Fruit fly (Drosophila melanogaster) whole organism, embryonic: ENCODE results near the gene Cnep1r2.

Experiments
- Ada2b ChIP-seq: fragments of 200-800 bp; sonication (Bioruptor generic); IDR thresholded peaks from 2 replicates; pipeline ENCODE4 v1.3.6; 2022; ENCODE audit warnings: missing biosample characterization, missing genetic modification characterization
- BtbVII ChIP-seq: fragments of 200-800 bp; sonication (Bioruptor generic); optimal IDR thresholded peaks from 3 replicates; lab custom pipeline; 2017; ENCODE audit warnings: missing biosample characterization, mild to moderate bottlenecking, missing genetic modification characterization
- CG11504 ChIP-seq: fragments of 200-800 bp; sonication (Bioruptor generic); optimal IDR thresholded peaks from 3 replicates; lab custom pipeline; 2019; ENCODE audit warnings: missing biosample characterization, mild to moderate bottlenecking, missing genetic modification characterization, moderate library complexity
- CG12071 ChIP-seq: fragments of 200-800 bp; sonication (Bioruptor generic); optimal IDR thresholded peaks from 3 replicates; lab custom pipeline; 2018; ENCODE audit warnings: missing biosample characterization, mild to moderate bottlenecking, missing genetic modification characterization
- CG1233 ChIP-seq: fragments of 200-800 bp; sonication (Bioruptor generic); optimal IDR thresholded peaks from 4 replicates; lab custom pipeline; 2018; ENCODE audit warnings: missing biosample characterization, mild to moderate bottlenecking, missing genetic modification characterization
- CG12391 ChIP-seq: fragments of 200-800 bp; sonication (Bioruptor generic); optimal IDR thresholded peaks from 3 replicates; lab custom pipeline; 2018; ENCODE audit warnings: missing biosample characterization, mild to moderate bottlenecking, missing genetic modification characterization, moderate library complexity
- CG13894 ChIP-seq: fragments of 200-800 bp; sonication (Bioruptor generic); optimal IDR thresholded peaks from 3 replicates; lab custom pipeline; 2018; ENCODE audit warnings: missing biosample characterization, mild to moderate bottlenecking, missing genetic modification characterization, moderate library complexity
- CG16815 ChIP-seq: fragments of 200-800 bp; sonication (Bioruptor generic); optimal IDR thresholded peaks from 3 replicates; lab custom pipeline; 2017; ENCODE audit warnings: missing biosample characterization, mild to moderate bottlenecking, missing genetic modification characterization
- CG18619 ChIP-seq: fragments of 200-800 bp; sonication (Bioruptor generic); optimal IDR thresholded peaks from 3 replicates; lab custom pipeline; 2017; ENCODE audit warnings: missing biosample characterization, mild to moderate bottlenecking, missing genetic modification characterization
- CG2120 ChIP-seq: fragments of 200-800 bp; sonication (Bioruptor generic); optimal IDR thresholded peaks from 3 replicates; lab custom pipeline; 2016; ENCODE audit warnings: missing biosample characterization, missing genetic modification characterization
- CG2199 ChIP-seq: fragments of 200-800 bp; sonication (Bioruptor generic); IDR thresholded peaks from 3 replicates; pipeline ENCODE4 v1.3.6; 2022; ENCODE audit warnings: missing biosample characterization, missing genetic modification characterization
- CG3065 ChIP-seq: fragments of 200-800 bp; sonication (Bioruptor generic); optimal IDR thresholded peaks from 2 replicates; lab custom pipeline; 2016; ENCODE audit warnings: missing biosample characterization, missing genetic modification characterization
- CG31441 ChIP-seq: fragments of 200-800 bp; sonication (Bioruptor generic); IDR thresholded peaks from 2 replicates; pipeline ENCODE4 v1.3.6; 2022; ENCODE audit warnings: missing biosample characterization, missing genetic modification characterization
- CG33557 ChIP-seq: fragments of 200-800 bp; sonication (Bioruptor generic); optimal IDR thresholded peaks from 2 replicates; lab custom pipeline; 2019; ENCODE audit warnings: missing biosample characterization, mild to moderate bottlenecking, missing genetic modification characterization, moderate library complexity
- CG4282 ChIP-seq: fragments of 200-800 bp; sonication (Bioruptor generic); optimal IDR thresholded peaks from 2 replicates; lab custom pipeline; 2016; ENCODE audit warnings: missing biosample characterization, missing genetic modification characterization
- CG4707 ChIP-seq: fragments of 200-800 bp; sonication (Bioruptor generic); optimal IDR thresholded peaks from 2 replicates; lab custom pipeline; 2018; ENCODE audit warnings: missing biosample characterization, mild to moderate bottlenecking, missing genetic modification characterization, moderate library complexity
- CG5953 ChIP-seq: fragments of 200-800 bp; sonication (Bioruptor generic); IDR thresholded peaks from 2 replicates; pipeline ENCODE4 v1.3.6; 2022; ENCODE audit warnings: missing biosample characterization, missing genetic modification characterization
- CG6765 ChIP-seq: fragments of 200-800 bp; sonication (Bioruptor generic); optimal IDR thresholded peaks from 3 replicates; lab custom pipeline; 2017; ENCODE audit warnings: missing biosample characterization, mild to moderate bottlenecking, missing genetic modification characterization
- CG7372 ChIP-seq: fragments of 200-800 bp; sonication (Bioruptor generic); IDR thresholded peaks from 2 replicates; pipeline ENCODE4 v1.3.6; 2022; ENCODE audit warnings: missing biosample characterization, missing genetic modification characterization
- CG9876 ChIP-seq: fragments of 200-800 bp; sonication (Bioruptor generic); optimal IDR thresholded peaks from 2 replicates; lab custom pipeline; 2016; ENCODE audit warnings: missing biosample characterization, missing genetic modification characterization
- CkIIα-i1 ChIP-seq: fragments of 200-800 bp; sonication (Bioruptor generic); IDR thresholded peaks from 2 replicates; pipeline ENCODE4 v1.3.6; 2022; ENCODE audit warnings: missing biosample characterization, missing genetic modification characterization
- ERR ChIP-seq: fragments of 200-800 bp; sonication (Bioruptor generic); optimal IDR thresholded peaks from 2 replicates; lab custom pipeline; 2016; ENCODE audit warnings: missing biosample characterization, missing genetic modification characterization
- Eip74EF ChIP-seq, 2 experiments: fragments of 200-800 bp in 1 of 2; fragments of >200 bp in 1 of 2; sonication (Bioruptor generic) in 1 of 2; optimal IDR thresholded peaks; 2 replicates each; lab custom pipeline; 2017 to 2019; ENCODE audit warnings: missing biosample characterization in 2 of 2, missing genetic modification characterization in 2 of 2, mild to moderate bottlenecking in 1 of 2, moderate library complexity in 1 of 2
- Gsc ChIP-seq: fragments of 200-800 bp; sonication (Bioruptor generic); IDR thresholded peaks from 2 replicates; pipeline ENCODE4 v1.3.6; 2022; ENCODE audit warnings: missing biosample characterization, missing genetic modification characterization
- Hr39 ChIP-seq: fragments of >200 bp; optimal IDR thresholded peaks from 2 replicates; lab custom pipeline; 2017
- Kr ChIP-seq: fragments of 200-800 bp; sonication (Bioruptor generic); optimal IDR thresholded peaks from 2 replicates; lab custom pipeline; 2017; ENCODE audit warnings: missing biosample characterization, mild to moderate bottlenecking, missing genetic modification characterization
- Optix ChIP-seq: fragments of 200-800 bp; sonication (Bioruptor generic); IDR thresholded peaks from 3 replicates; pipeline ENCODE4 v1.3.6; 2022; ENCODE audit warnings: missing biosample characterization, missing genetic modification characterization
- Ssrp ChIP-seq: fragments of 200-800 bp; sonication (Bioruptor generic); optimal IDR thresholded peaks from 2 replicates; lab custom pipeline; 2018; ENCODE audit warnings: missing biosample characterization, mild to moderate bottlenecking, missing genetic modification characterization, moderate library complexity
- Stat92E ChIP-seq, 3 experiments: fragments of >200 bp in 2 of 3; fragments of 200-800 bp in 1 of 3; sonication (Bioruptor generic) in 1 of 3; optimal IDR thresholded peaks; 2 replicates each; lab custom pipeline; 2017 to 2019; ENCODE audit warnings: missing biosample characterization in 3 of 3, missing genetic modification characterization in 3 of 3, mild to moderate bottlenecking in 1 of 3, moderate library complexity in 1 of 3
- bigmax ChIP-seq: fragments of 200-800 bp; sonication (Bioruptor generic); optimal IDR thresholded peaks from 2 replicates; lab custom pipeline; 2018; ENCODE audit warnings: missing biosample characterization, mild to moderate bottlenecking, missing genetic modification characterization
- bsh ChIP-seq, 2 experiments: fragments of 200-800 bp; sonication (Bioruptor generic); optimal IDR thresholded peaks; 2 replicates each; lab custom pipeline; 2017 to 2018; ENCODE audit warnings: mild to moderate bottlenecking in 2 of 2, missing biosample characterization in 2 of 2, missing genetic modification characterization in 2 of 2, moderate library complexity in 1 of 2
- cato ChIP-seq: fragments of 200-800 bp; sonication (Bioruptor generic); optimal IDR thresholded peaks from 2 replicates; lab custom pipeline; 2016; ENCODE audit warnings: missing biosample characterization, missing genetic modification characterization, borderline replicate concordance
- cwo ChIP-seq: fragments of 200-800 bp; sonication (Bioruptor generic); optimal IDR thresholded peaks from 3 replicates; lab custom pipeline; 2017; ENCODE audit warnings: missing biosample characterization, missing genetic modification characterization, mild to moderate bottlenecking, moderate library complexity, missing genetic modification reagents
- da ChIP-seq: fragments of 200-800 bp; sonication (Bioruptor generic); optimal IDR thresholded peaks from 2 replicates; lab custom pipeline; 2016; ENCODE audit warnings: missing biosample characterization, missing genetic modification characterization
- dati ChIP-seq: fragments of 200-800 bp; sonication (Bioruptor generic); IDR thresholded peaks from 2 replicates; pipeline ENCODE4 v1.3.6; 2022; ENCODE audit warnings: missing biosample characterization, missing genetic modification characterization
- dm ChIP-seq: fragments of 200-800 bp; sonication (Bioruptor generic); optimal IDR thresholded peaks from 3 replicates; lab custom pipeline; 2016; ENCODE audit warnings: missing biosample characterization, missing genetic modification characterization
- dpn ChIP-seq, 2 experiments: fragments of 200-800 bp; sonication (Bioruptor generic); optimal IDR thresholded peaks; 3 replicates each; lab custom pipeline; 2016; ENCODE audit warnings: missing biosample characterization in 2 of 2, missing genetic modification characterization in 2 of 2
- fd3F ChIP-seq: fragments of 200-800 bp; sonication (Bioruptor generic); optimal IDR thresholded peaks from 2 replicates; lab custom pipeline; 2018; ENCODE audit warnings: missing biosample characterization, mild to moderate bottlenecking, missing genetic modification characterization, moderate library complexity
- hb ChIP-seq: fragments of 200-800 bp; sonication (Bioruptor generic); IDR thresholded peaks from 3 replicates; pipeline ENCODE4 v1.3.6; 2022; ENCODE audit warnings: missing biosample characterization, missing genetic modification characterization; ENCODE audit not compliant: partially characterized antibody
- kni ChIP-seq: fragments of 200-800 bp; sonication (Bioruptor generic); optimal IDR thresholded peaks from 3 replicates; lab custom pipeline; 2017; ENCODE audit warnings: mild to moderate bottlenecking, missing biosample characterization, missing genetic modification reagents, missing genetic modification characterization
- nom ChIP-seq: fragments of 200-800 bp; sonication (Bioruptor generic); optimal IDR thresholded peaks from 2 replicates; lab custom pipeline; 2017; ENCODE audit warnings: missing biosample characterization, missing genetic modification characterization, mild to moderate bottlenecking, moderate library complexity, missing genetic modification reagents
- onecut ChIP-seq: fragments of 200-800 bp; sonication (Bioruptor generic); IDR thresholded peaks from 2 replicates; pipeline ENCODE4 v1.3.6; 2022; ENCODE audit warnings: missing biosample characterization, missing genetic modification characterization
- p53 ChIP-seq: fragments of 200-800 bp; sonication (Bioruptor generic); optimal IDR thresholded peaks from 2 replicates; lab custom pipeline; 2016; ENCODE audit warnings: missing biosample characterization, missing genetic modification characterization
- pan ChIP-seq, 4 experiments: fragments of >200 bp in 3 of 4; fragments of 200-800 bp in 1 of 4; sonication (Bioruptor generic) in 1 of 4; optimal IDR thresholded peaks in 3 of 4; IDR thresholded peaks in 1 of 4; 2 replicates each; pipeline versions ENCODE4 v1.3.6 to Lab custom; 2017 to 2022; ENCODE audit warnings: missing biosample characterization in 2 of 4, missing genetic modification characterization in 2 of 4, mixed read lengths in 1 of 4
- sd ChIP-seq: fragments of 200-800 bp; sonication (Bioruptor generic); optimal IDR thresholded peaks from 3 replicates; lab custom pipeline; 2018; ENCODE audit warnings: missing biosample characterization, mild to moderate bottlenecking, missing genetic modification characterization, moderate library complexity
- sens-2 ChIP-seq: fragments of 200-800 bp; sonication (Bioruptor generic); IDR thresholded peaks from 2 replicates; pipeline ENCODE4 v1.3.6; 2022; ENCODE audit warnings: missing biosample characterization, missing genetic modification characterization
- tio ChIP-seq: fragments of 200-800 bp; sonication (Bioruptor generic); optimal IDR thresholded peaks from 2 replicates; lab custom pipeline; 2017; ENCODE audit warnings: missing biosample characterization, missing genetic modification characterization, inconsistent platforms
- toy ChIP-seq: fragments of 200-800 bp; sonication (Bioruptor generic); IDR thresholded peaks from 2 replicates; pipeline ENCODE4 v1.3.6; 2022; ENCODE audit warnings: missing biosample characterization, missing genetic modification characterization
- unc-4 ChIP-seq: fragments of 200-800 bp; sonication (Bioruptor generic); IDR thresholded peaks from 2 replicates; pipeline ENCODE4 v1.3.6; 2022; ENCODE audit warnings: missing biosample characterization, missing genetic modification characterization; ENCODE audit not compliant: partially characterized antibody
- vvl ChIP-seq: fragments of 200-800 bp; sonication (Bioruptor generic); IDR thresholded peaks from 2 replicates; pipeline ENCODE4 v1.3.6; 2022; ENCODE audit warnings: missing biosample characterization, missing genetic modification characterization

The Cnep1r2 gene

dm6 chr3L:10681814-10682213 lies 43.9 kb downstream of the Cnep1r2 start (continued):
- TF ChIP-seq dati (GFP tag; lab: Robert Waterston, UW) (no peak), CG2199 (GFP tag; lab: Robert Waterston, UW) (no peak), CG33557 (GFP tag; lab: Kevin White, UChicago) (no peak), cato (no peak), cwo (GFP tag; lab: Kevin White, UChicago) (no peak), Ada2b (GFP tag; lab: Robert Waterston, UW) (0 out of 2 replicates have a peak, but pooled peaks have one; percentile 30), Ssrp (tag; lab: Kevin White, UChicago) (no peak), hb (GFP tag; lab: Robert Waterston, UW) (no peak), BtbVII (GFP tag; lab: Kevin White, UChicago) (no peak), fd3F (GFP tag; lab: Kevin White, UChicago) (no peak), tio (no peak), bigmax (GFP tag; lab: Kevin White, UChicago) (peak; percentile 9), CG9876 (GFP tag; lab: Kevin White, UChicago) (no peak), unc-4 (GFP tag; lab: Robert Waterston, UW) (0 out of 2 replicates have a peak, but pooled peaks have one; percentile 32), CG4282 (GFP tag; lab: Kevin White, UChicago) (peak; percentile 19), CG12391 (no peak), p53 (GFP tag; lab: Kevin White, UChicago) (no peak), dpn (GFP tag; optimal IDR thresholded peaks at IDR 0.05; lab: Kevin White, UChicago) (no peak), CG11504 (tag; lab: Kevin White, UChicago) (no peak), dm (no peak), CG2120 (no peak), sens-2 (GFP tag; lab: Robert Waterston, UW) (0 out of 2 replicates have a peak, but pooled peaks have one; percentile 5), CG5953 (GFP tag; lab: Robert Waterston, UW) (no peak), CG31441 (GFP tag; lab: Robert Waterston, UW) (no peak), Optix (GFP tag; lab: Robert Waterston, UW) (0 out of 3 replicates have a peak, but pooled peaks have one; percentile 18), Gsc (GFP tag; lab: Robert Waterston, UW) (no peak), Stat92E (GFP tag; optimal IDR thresholded peaks at IDR 0.05; lab: Kevin White, UChicago) (no peak), toy (GFP tag; lab: Robert Waterston, UW) (no peak), CG4707 (GFP tag; lab: Kevin White, UChicago) (peak; percentile 22), CG18619 (GFP tag; lab: Kevin White, UChicago) (no peak), ERR (peak; percentile 11), CG13894 (tag; lab: Kevin White, UChicago) (no peak), Hr39 (lab: Kevin White, UChicago) (no peak), onecut (GFP tag; lab: Robert Waterston, UW) (peak; percentile 4; the same call in 1 of the 2 replicates), kni (no peak), sd (tag; lab: Kevin White, UChicago) (no peak), CG3065 (GFP tag; lab: Kevin White, UChicago) (no peak), bsh (GFP tag; optimal IDR thresholded peaks at IDR 0.05; lab: Kevin White, UChicago) (no peak), CG16815 (GFP tag; lab: Kevin White, UChicago) (no peak), Eip74EF (GFP tag; optimal IDR thresholded peaks at IDR 0.05; lab: Kevin White, UChicago) (no peak), nom (GFP tag; lab: Kevin White, UChicago) (peak; percentile 23), Kr (GFP tag; lab: Kevin White, UChicago) (no peak), CG12071 (GFP tag; lab: Kevin White, UChicago) (no peak), CG7372 (GFP tag; lab: Robert Waterston, UW) (no peak), pan (optimal IDR thresholded peaks at IDR 0.05; lab: Kevin White, UChicago) (no peak), pan (GFP tag; optimal IDR thresholded peaks at IDR 0.05 in 1 of 2, IDR thresholded peaks at IDR 0.05 in 1 of 2) (peak in 1 of 2 experiments; percentile 44), vvl (GFP tag; lab: Robert Waterston, UW) (peak; percentile 50; the same call in 1 of the 2 replicates), CG6765 (GFP tag; lab: Kevin White, UChicago) (no peak), CG1233 (no peak), CkIIα-i1 (GFP tag; lab: Robert Waterston, UW) (no peak), da (GFP tag; lab: Kevin White, UChicago) (no peak)
